Worm (Caenorhabditis elegans) whole organism, late embryonic: ENCODE results near the gene col-133.

Source experiments
- ceh-22 ChIP-seq: sonication (generic microtip); optimal IDR thresholded peaks from 2 replicates; lab custom pipeline; 2017; ENCODE audit warnings: missing biosample characterization, missing genetic modification characterization
- elt-4 ChIP-seq: sonication (generic microtip); optimal IDR thresholded peaks from 2 replicates; lab custom pipeline; 2016; ENCODE audit warnings: missing genetic modification characterization, missing compliant biosample characterization
- nhr-11 ChIP-seq: fragments of 150-350 bp; optimal IDR thresholded peaks from 2 replicates; lab custom pipeline; 2014; ENCODE audit warnings: missing biosample characterization, missing genetic modification characterization

- no peak for TF ChIP-seq elt-4
- no peak for TF ChIP-seq ceh-22 (tag; lab: Kevin White, UChicago)
- no peak for TF ChIP-seq nhr-11 (tag; lab: Kevin White, UChicago)
These were observed 14.5 kb upstream of the col-133 start for ce11 chrIV:14113621-14114020.
